Fruit fly (Drosophila melanogaster): ENCODE results near the gene CG32817.

CG32817 gene

DNA sequence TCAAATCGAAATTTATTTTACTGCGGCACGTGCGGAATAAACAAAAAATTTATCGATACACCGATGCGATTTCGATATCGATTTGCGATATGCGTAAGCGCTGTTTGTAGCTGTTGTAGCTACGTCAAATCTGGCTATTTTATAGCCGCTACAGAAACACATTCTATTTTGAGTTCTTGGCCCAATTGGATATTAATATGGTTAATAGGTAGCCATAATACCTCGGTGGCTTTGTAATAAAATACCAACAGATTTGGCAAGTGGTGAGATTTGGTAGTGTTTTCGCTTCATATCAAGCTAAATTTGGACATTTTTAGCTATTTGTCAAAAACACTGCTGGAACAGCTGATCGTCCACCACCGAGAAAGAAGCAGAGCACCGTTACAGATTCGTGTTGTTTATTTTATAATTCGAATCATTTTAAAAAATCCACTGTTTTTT is 8.7 kb downstream of the CG32817 start, which contains the start of the genes CG18273 and CG3156 (continued):
- TF ChIP-seq Med (GFP tag) (peak; percentile 81), ewg (GFP tag; optimal IDR thresholded peaks at IDR 0.05) (no peak), Stat92E (GFP tag; optimal IDR thresholded peaks at IDR 0.05) (peak in 1 of 3 experiments; percentile 11), vvl (GFP tag; IDR thresholded peaks at IDR 0.05) (no peak), Bteb2 (GFP tag; optimal IDR thresholded peaks at IDR 0.05) (peak; percentile 11), CG10267 (tag; optimal IDR thresholded peaks at IDR 0.05) (peak; percentile 60), CG7786 (GFP tag; optimal IDR thresholded peaks at IDR 0.05) (peak; percentile 3), CG8388 (GFP tag; optimal IDR thresholded peaks at IDR 0.05) (no peak), CG12299 (tag; optimal IDR thresholded peaks at IDR 0.05) (peak; percentile 7), dan (GFP tag; IDR thresholded peaks at IDR 0.05) (no peak), CG14710 (tag; optimal IDR thresholded peaks at IDR 0.05) (peak; percentile 68), CG12659 (GFP tag; optimal IDR thresholded peaks at IDR 0.05) (peak; percentile 52), CG9727 (GFP tag; optimal IDR thresholded peaks at IDR 0.05) (peak; percentile 29), Nf-YC (tag; optimal IDR thresholded peaks at IDR 0.05) (peak; percentile 53), CG13424 (tag; optimal IDR thresholded peaks at IDR 0.05) (peak; percentile 24), pho (GFP tag; optimal IDR thresholded peaks at IDR 0.05) (peak; percentile 15), org-1 (GFP tag; optimal IDR thresholded peaks at IDR 0.05) (no peak), dmrt99B (tag; optimal IDR thresholded peaks at IDR 0.05) (no peak), CG30020 (tag; optimal IDR thresholded peaks at IDR 0.05) (peak; percentile 75), CG3995 (GFP tag; optimal IDR thresholded peaks at IDR 0.05) (peak; percentile 17), PHDP (tag; optimal IDR thresholded peaks at IDR 0.05) (no peak), nmo (GFP tag; optimal IDR thresholded peaks at IDR 0.05) (peak; percentile 65), CG3847 (GFP tag; IDR thresholded peaks at IDR 0.05) (0 out of 2 replicates have a peak, but pooled peaks have one; percentile 23), unc-4 (GFP tag; IDR thresholded peaks at IDR 0.05; ENCODE audit: partially characterized antibody) (peak; percentile 57; the same call in 1 of the 2 replicates), stwl (tag; optimal IDR thresholded peaks at IDR 0.05) (peak; percentile 44), CoRest (tag; optimal IDR thresholded peaks at IDR 0.05) (peak; percentile 55), lola (GFP tag; optimal IDR thresholded peaks at IDR 0.05) (peak in 1 of 3 experiments; percentile 28), CG11398 (GFP tag; optimal IDR thresholded peaks at IDR 0.05) (peak; percentile 15), Dp (GFP tag; optimal IDR thresholded peaks at IDR 0.05) (peak; percentile 39), CG17385 (GFP tag; optimal IDR thresholded peaks at IDR 0.05) (peak; percentile 94), CHES-1-like (GFP tag; optimal IDR thresholded peaks at IDR 0.05) (peak; percentile 66), Abd-B (GFP tag; optimal IDR thresholded peaks at IDR 0.05) (peak; percentile 35), mam (GFP tag; optimal IDR thresholded peaks at IDR 0.05) (peak; percentile 34)

- TF ChIP-seq Neu2 (GFP tag; optimal IDR thresholded peaks at IDR 0.05; ENCODE audit: borderline replicate concordance) = no peak
- TF ChIP-seq CG12071 (GFP tag; optimal IDR thresholded peaks at IDR 0.05) = no peak
- TF ChIP-seq Fer2 (tag; optimal IDR thresholded peaks at IDR 0.05) = no peak
- TF ChIP-seq NK7.1 (GFP tag; optimal IDR thresholded peaks at IDR 0.05) = no peak
- peak; percentile 60 for TF ChIP-seq exex (tag; optimal IDR thresholded peaks at IDR 0.05)
- TF ChIP-seq D19B (GFP tag; optimal IDR thresholded peaks at IDR 0.05) = no peak
- no peak for TF ChIP-seq CG6689 (GFP tag; IDR thresholded peaks at IDR 0.05)
- TF ChIP-seq yki (optimal IDR thresholded peaks at IDR 0.05) = no peak
- TF ChIP-seq HLH4C (GFP tag; IDR thresholded peaks at IDR 0.05; ENCODE audit: partially characterized antibody) = 0 out of 3 replicates have a peak, but pooled peaks have one; percentile 8
- no peak for TF ChIP-seq CG10209 (GFP tag; optimal IDR thresholded peaks at IDR 0.05)
- no peak for TF ChIP-seq CG17829 (tag; optimal IDR thresholded peaks at IDR 0.05)
- 0 out of 3 replicates have a peak, but pooled peaks have one; percentile 34 for TF ChIP-seq sr (GFP tag; IDR thresholded peaks at IDR 0.05)
- TF ChIP-seq Ravus (GFP tag; IDR thresholded peaks at IDR 0.05) = no peak
- no peak for TF ChIP-seq ap (GFP tag; IDR thresholded peaks at IDR 0.05)
- no peak for TF ChIP-seq zen2 (GFP tag; IDR thresholded peaks at IDR 0.05; ENCODE audit: partially characterized antibody)
- no peak for TF ChIP-seq Vsx1 (GFP tag; optimal IDR thresholded peaks at IDR 0.05)
- no peak for TF ChIP-seq CG1602 (GFP tag; optimal IDR thresholded peaks at IDR 0.05)
Measured at dm6 chrX:492701-493299, 13.9 kb downstream of the CG32817 start.

Data from whole organism, embryonic.